Fruit fly (Drosophila melanogaster) whole organism, embryonic: ENCODE results near the gene CSN1b.
A peak's percentile ranks its signal among the peaks of the same experiment; 100 is the strongest.

Experiments
- Bteb2 ChIP-seq: fragments of 200-800 bp; sonication (Bioruptor generic); optimal IDR thresholded peaks from 2 replicates; lab custom pipeline; 2016; ENCODE audit warnings: missing biosample characterization, missing genetic modification characterization
- CG13287 ChIP-seq: fragments of 200-800 bp; sonication (Bioruptor generic); IDR thresholded peaks from 2 replicates; pipeline ENCODE4 v1.3.6; 2022; ENCODE audit warnings: missing biosample characterization, missing genetic modification characterization; ENCODE audit not compliant: partially characterized antibody
- CG13894 ChIP-seq: fragments of 200-800 bp; sonication (Bioruptor generic); optimal IDR thresholded peaks from 3 replicates; lab custom pipeline; 2018; ENCODE audit warnings: missing biosample characterization, mild to moderate bottlenecking, missing genetic modification characterization, moderate library complexity
- CG1602 ChIP-seq: fragments of 200-800 bp; sonication (Bioruptor generic); optimal IDR thresholded peaks from 3 replicates; lab custom pipeline; 2016; ENCODE audit warnings: missing biosample characterization, missing genetic modification characterization
- CG1603 ChIP-seq: fragments of 200-800 bp; sonication (Bioruptor generic); optimal IDR thresholded peaks from 2 replicates; lab custom pipeline; 2019; ENCODE audit warnings: missing biosample characterization, mild to moderate bottlenecking, missing genetic modification characterization, moderate library complexity
- CG17612 ChIP-seq: fragments of 200-800 bp; sonication (Bioruptor generic); IDR thresholded peaks from 2 replicates; pipeline ENCODE4 v1.3.6; 2022; ENCODE audit warnings: missing biosample characterization, missing genetic modification characterization
- CG33557 ChIP-seq: fragments of 200-800 bp; sonication (Bioruptor generic); optimal IDR thresholded peaks from 2 replicates; lab custom pipeline; 2019; ENCODE audit warnings: missing biosample characterization, mild to moderate bottlenecking, missing genetic modification characterization, moderate library complexity
- CG34224 ChIP-seq: fragments of 200-800 bp; sonication (Bioruptor generic); IDR thresholded peaks from 3 replicates; pipeline ENCODE4 v1.3.6; 2022; ENCODE audit warnings: missing biosample characterization, missing genetic modification characterization; ENCODE audit not compliant: partially characterized antibody
- CG4360 ChIP-seq: fragments of 200-800 bp; sonication (Bioruptor generic); IDR thresholded peaks from 2 replicates; pipeline ENCODE4 v1.3.6; 2022; ENCODE audit warnings: missing biosample characterization, missing genetic modification characterization
- CG7271 ChIP-seq: fragments of 200-800 bp; sonication (Bioruptor generic); optimal IDR thresholded peaks from 2 replicates; lab custom pipeline; 2018; ENCODE audit warnings: missing biosample characterization, mild to moderate bottlenecking, missing genetic modification characterization, moderate library complexity
- CG7963 ChIP-seq: fragments of 200-800 bp; sonication (Bioruptor generic); IDR thresholded peaks from 3 replicates; pipeline ENCODE4 v1.3.6; 2022; ENCODE audit warnings: missing biosample characterization, missing genetic modification characterization; ENCODE audit not compliant: partially characterized antibody
- CG8290 ChIP-seq, 3 experiments: fragments of 200-800 bp; sonication (Bioruptor generic); optimal IDR thresholded peaks; 2 replicates each; lab custom pipeline; 2016 to 2019; ENCODE audit warnings: missing biosample characterization in 3 of 3, missing genetic modification characterization in 3 of 3, mild to moderate bottlenecking in 2 of 3, moderate library complexity in 1 of 3
- CG8924 ChIP-seq: fragments of 200-800 bp; optimal IDR thresholded peaks from 3 replicates; lab custom pipeline; 2019; ENCODE audit warnings: missing biosample characterization, mild to moderate bottlenecking, missing genetic modification characterization, moderate library complexity
- CHES-1-like ChIP-seq: fragments of 200-800 bp; sonication (Bioruptor generic); optimal IDR thresholded peaks from 2 replicates; lab custom pipeline; 2016; ENCODE audit warnings: missing biosample characterization, missing genetic modification characterization
- Camta ChIP-seq: fragments of 200-800 bp; sonication (Bioruptor generic); optimal IDR thresholded peaks from 2 replicates; lab custom pipeline; 2016; ENCODE audit warnings: missing biosample characterization, missing genetic modification characterization
- Dad ChIP-seq: fragments of 200-800 bp; sonication (Bioruptor generic); optimal IDR thresholded peaks from 3 replicates; lab custom pipeline; 2016; ENCODE audit warnings: missing biosample characterization, missing genetic modification characterization
- Doc2 ChIP-seq: fragments of 200-800 bp; sonication (Bioruptor generic); IDR thresholded peaks from 2 replicates; pipeline ENCODE4 v1.3.6; 2022; ENCODE audit warnings: missing biosample characterization, missing genetic modification characterization
- Dp ChIP-seq: fragments of 200-800 bp; sonication (Bioruptor generic); optimal IDR thresholded peaks from 2 replicates; lab custom pipeline; 2018; ENCODE audit warnings: missing biosample characterization, mild to moderate bottlenecking, missing genetic modification characterization, moderate library complexity
- Ets65A ChIP-seq: fragments of 200-800 bp; sonication (Bioruptor generic); peaks from one replicate; lab custom pipeline; 2016; ENCODE audit warnings: missing biosample characterization, missing genetic modification characterization
- HLHmδ ChIP-seq: fragments of 200-800 bp; sonication (Bioruptor generic); optimal IDR thresholded peaks from 2 replicates; lab custom pipeline; 2018; ENCODE audit warnings: missing biosample characterization, mild to moderate bottlenecking, missing genetic modification characterization, moderate library complexity
- Hr51 ChIP-seq, 2 experiments: fragments of 200-800 bp; sonication (Bioruptor generic); optimal IDR thresholded peaks; 2 replicates in 1 of 2; 3 replicates in 1 of 2; lab custom pipeline; 2016 to 2018; ENCODE audit warnings: missing biosample characterization in 2 of 2, missing genetic modification characterization in 2 of 2, mild to moderate bottlenecking in 1 of 2, moderate library complexity in 1 of 2
- Lim3 ChIP-seq: fragments of 200-800 bp; sonication (Bioruptor generic); IDR thresholded peaks from 2 replicates; pipeline ENCODE4 v1.3.6; 2022; ENCODE audit warnings: missing biosample characterization, missing genetic modification characterization
- MBD-R2 ChIP-seq: fragments of 200-800 bp; sonication (Bioruptor generic); IDR thresholded peaks from 2 replicates; pipeline ENCODE4 v1.3.6; 2022; ENCODE audit warnings: missing biosample characterization, missing genetic modification characterization
- NFAT ChIP-seq: fragments of 200-800 bp; sonication (Bioruptor generic); IDR thresholded peaks from 2 replicates; pipeline ENCODE4 v1.3.6; 2022; ENCODE audit warnings: missing biosample characterization, missing genetic modification characterization
- Oli ChIP-seq: fragments of 200-800 bp; sonication (Bioruptor generic); optimal IDR thresholded peaks from 2 replicates; lab custom pipeline; 2018; ENCODE audit warnings: missing biosample characterization, mild to moderate bottlenecking, missing genetic modification characterization, moderate library complexity
- Opbp ChIP-seq: fragments of 200-800 bp; sonication (Bioruptor generic); IDR thresholded peaks from 3 replicates; pipeline ENCODE4 v1.3.6; 2022; ENCODE audit warnings: missing biosample characterization, missing genetic modification characterization; ENCODE audit not compliant: partially characterized antibody
- Poxn ChIP-seq: fragments of 200-800 bp; sonication (Bioruptor generic); IDR thresholded peaks from 2 replicates; pipeline ENCODE4 v1.3.6; 2022; ENCODE audit warnings: missing biosample characterization, missing genetic modification characterization
- Rx ChIP-seq: fragments of 200-800 bp; sonication (Bioruptor generic); IDR thresholded peaks from 2 replicates; pipeline ENCODE4 v1.3.6; 2022; ENCODE audit warnings: missing biosample characterization, missing genetic modification characterization
- Vsx1 ChIP-seq: fragments of 200-800 bp; sonication (Bioruptor generic); optimal IDR thresholded peaks from 2 replicates; lab custom pipeline; 2017; ENCODE audit warnings: missing biosample characterization, mild to moderate bottlenecking, missing genetic modification characterization, missing genetic modification reagents
- abd-A ChIP-seq: fragments of 200-800 bp; sonication (Bioruptor generic); optimal IDR thresholded peaks from 3 replicates; lab custom pipeline; 2019; ENCODE audit warnings: missing biosample characterization, mild to moderate bottlenecking, missing genetic modification characterization, moderate library complexity
- ato ChIP-seq: fragments of 200-800 bp; sonication (Bioruptor generic); IDR thresholded peaks from 2 replicates; pipeline ENCODE4 v1.3.6; 2022; ENCODE audit warnings: missing biosample characterization, missing genetic modification characterization; ENCODE audit not compliant: partially characterized antibody
- chinmo ChIP-seq: fragments of 200-800 bp; sonication (Bioruptor generic); IDR thresholded peaks from 4 replicates; pipeline ENCODE4 v1.3.6; 2022; ENCODE audit warnings: missing biosample characterization, missing genetic modification characterization; ENCODE audit not compliant: partially characterized antibody
- gfzf ChIP-seq: fragments of 200-800 bp; sonication (Bioruptor generic); optimal IDR thresholded peaks from 2 replicates; lab custom pipeline; 2016; ENCODE audit warnings: missing biosample characterization, mild to moderate bottlenecking, missing genetic modification characterization, moderate library complexity
- gsb-n ChIP-seq: fragments of 200-800 bp; sonication (Bioruptor generic); optimal IDR thresholded peaks from 3 replicates; lab custom pipeline; 2018; ENCODE audit warnings: missing biosample characterization, mild to moderate bottlenecking, missing genetic modification characterization
- hbn ChIP-seq: fragments of 200-800 bp; sonication (Bioruptor generic); IDR thresholded peaks from 2 replicates; pipeline ENCODE4 v1.3.6; 2022; ENCODE audit warnings: missing biosample characterization, missing genetic modification characterization; ENCODE audit not compliant: partially characterized antibody
- klu ChIP-seq: fragments of 200-800 bp; sonication (Bioruptor generic); IDR thresholded peaks from 2 replicates; pipeline ENCODE4 v1.3.6; 2022; ENCODE audit warnings: missing biosample characterization, missing genetic modification characterization
- otp ChIP-seq: fragments of 200-800 bp; sonication (Bioruptor generic); IDR thresholded peaks from 3 replicates; pipeline ENCODE4, ENCODE4 v1.3.6; 2022; ENCODE audit warnings: missing biosample characterization, missing genetic modification characterization
- row ChIP-seq: fragments of 200-800 bp; sonication (Bioruptor generic); IDR thresholded peaks from 3 replicates; pipeline ENCODE4 v1.3.6; 2022; ENCODE audit warnings: missing biosample characterization, missing genetic modification characterization
- schlank ChIP-seq: fragments of 200-800 bp; sonication (Bioruptor generic); optimal IDR thresholded peaks from 2 replicates; lab custom pipeline; 2018; ENCODE audit warnings: missing biosample characterization, mild to moderate bottlenecking, missing genetic modification characterization
- so ChIP-seq: fragments of 200-800 bp; sonication (Bioruptor generic); IDR thresholded peaks from 3 replicates; pipeline ENCODE4 v1.3.6; 2022; ENCODE audit warnings: missing biosample characterization, missing genetic modification characterization
- ttk ChIP-seq: fragments of 200-800 bp; sonication (Bioruptor generic); IDR thresholded peaks from 2 replicates; pipeline ENCODE4 v2.1.2; 2022; ENCODE audit warnings: missing biosample characterization, missing genetic modification characterization
- unc-4 ChIP-seq: fragments of 200-800 bp; sonication (Bioruptor generic); IDR thresholded peaks from 2 replicates; pipeline ENCODE4 v1.3.6; 2022; ENCODE audit warnings: missing biosample characterization, missing genetic modification characterization; ENCODE audit not compliant: partially characterized antibody
- vnd ChIP-seq: fragments of 200-800 bp; sonication (Bioruptor generic); IDR thresholded peaks from 3 replicates; pipeline ENCODE4 v1.3.6; 2022; ENCODE audit warnings: missing biosample characterization, missing genetic modification characterization; ENCODE audit not compliant: partially characterized antibody
- wek ChIP-seq: fragments of 200-800 bp; sonication (Bioruptor generic); optimal IDR thresholded peaks from 3 replicates; lab custom pipeline; 2018; ENCODE audit warnings: missing biosample characterization, mild to moderate bottlenecking, missing genetic modification characterization, moderate library complexity
- zen ChIP-seq: fragments of 200-800 bp; sonication (Bioruptor generic); optimal IDR thresholded peaks from 3 replicates; lab custom pipeline; 2018; ENCODE audit warnings: missing biosample characterization, mild to moderate bottlenecking, missing genetic modification characterization, moderate library complexity

Gene CSN1b

dm6 chr3L:18867521-18867920 lies 37.2 kb downstream of the CSN1b start, which contains the start of gene Dysb (continued):
- TF ChIP-seq Camta (GFP tag; lab: Kevin White, UChicago): peak; percentile 66
- peak; percentile 48; the same call in 1 of the 2 replicates for TF ChIP-seq Poxn (GFP tag; lab: Robert Waterston, UW)
- peak; percentile 53 for TF ChIP-seq CHES-1-like (GFP tag; lab: Kevin White, UChicago)
- TF ChIP-seq klu (GFP tag; lab: Robert Waterston, UW): peak; percentile 66
- TF ChIP-seq CG1602 (GFP tag; lab: Kevin White, UChicago): peak; percentile 78
- no peak for TF ChIP-seq Lim3 (GFP tag; lab: Robert Waterston, UW)
- peak; percentile 63 for TF ChIP-seq CG13287 (GFP tag; lab: Robert Waterston, UW)
- TF ChIP-seq so (GFP tag; lab: Robert Waterston, UW): peak; percentile 89
- peak; percentile 47 for TF ChIP-seq CG7271 (tag; lab: Kevin White, UChicago)
- peak; percentile 33 for TF ChIP-seq CG8290 (GFP tag; optimal IDR thresholded peaks at IDR 0.05; lab: Kevin White, UChicago)
- peak in 1 of 2 experiments; percentile 85 for TF ChIP-seq CG8290 (tag; optimal IDR thresholded peaks at IDR 0.05; lab: Kevin White, UChicago)
- no peak; the same call in 1 of the 2 replicates for TF ChIP-seq ttk (GFP tag; lab: Robert Waterston, UW)
- TF ChIP-seq Rx: peak; percentile 63
- peak; percentile 54; the same call in 1 of the 2 replicates for TF ChIP-seq CG17612 (GFP tag; lab: Robert Waterston, UW)
- peak; percentile 61 for TF ChIP-seq HLHmδ
- peak; percentile 92 for TF ChIP-seq otp (GFP tag; lab: Robert Waterston, UW)
- no peak for TF ChIP-seq Dad (GFP tag; lab: Kevin White, UChicago)
- TF ChIP-seq Oli: peak; percentile 80
- TF ChIP-seq Dp: peak; percentile 12
- peak; percentile 56 for TF ChIP-seq Bteb2 (GFP tag; lab: Kevin White, UChicago)
- TF ChIP-seq Doc2 (GFP tag; lab: Robert Waterston, UW): no peak
- TF ChIP-seq schlank (tag; lab: Kevin White, UChicago): peak; percentile 70
- TF ChIP-seq CG13894 (tag; lab: Kevin White, UChicago): peak; percentile 85
- TF ChIP-seq CG4360 (GFP tag; lab: Robert Waterston, UW): no peak; the same call in 1 of the 2 replicates
- TF ChIP-seq NFAT (GFP tag; lab: Robert Waterston, UW): peak; percentile 96
- peak; percentile 32 for TF ChIP-seq abd-A (tag; lab: Kevin White, UChicago)
- TF ChIP-seq CG8924 (tag; lab: Kevin White, UChicago): peak; percentile 91
- peak; percentile 32 for TF ChIP-seq wek (GFP tag; lab: Kevin White, UChicago)
- TF ChIP-seq, all 482 proteins: peak for 381

DNA sequence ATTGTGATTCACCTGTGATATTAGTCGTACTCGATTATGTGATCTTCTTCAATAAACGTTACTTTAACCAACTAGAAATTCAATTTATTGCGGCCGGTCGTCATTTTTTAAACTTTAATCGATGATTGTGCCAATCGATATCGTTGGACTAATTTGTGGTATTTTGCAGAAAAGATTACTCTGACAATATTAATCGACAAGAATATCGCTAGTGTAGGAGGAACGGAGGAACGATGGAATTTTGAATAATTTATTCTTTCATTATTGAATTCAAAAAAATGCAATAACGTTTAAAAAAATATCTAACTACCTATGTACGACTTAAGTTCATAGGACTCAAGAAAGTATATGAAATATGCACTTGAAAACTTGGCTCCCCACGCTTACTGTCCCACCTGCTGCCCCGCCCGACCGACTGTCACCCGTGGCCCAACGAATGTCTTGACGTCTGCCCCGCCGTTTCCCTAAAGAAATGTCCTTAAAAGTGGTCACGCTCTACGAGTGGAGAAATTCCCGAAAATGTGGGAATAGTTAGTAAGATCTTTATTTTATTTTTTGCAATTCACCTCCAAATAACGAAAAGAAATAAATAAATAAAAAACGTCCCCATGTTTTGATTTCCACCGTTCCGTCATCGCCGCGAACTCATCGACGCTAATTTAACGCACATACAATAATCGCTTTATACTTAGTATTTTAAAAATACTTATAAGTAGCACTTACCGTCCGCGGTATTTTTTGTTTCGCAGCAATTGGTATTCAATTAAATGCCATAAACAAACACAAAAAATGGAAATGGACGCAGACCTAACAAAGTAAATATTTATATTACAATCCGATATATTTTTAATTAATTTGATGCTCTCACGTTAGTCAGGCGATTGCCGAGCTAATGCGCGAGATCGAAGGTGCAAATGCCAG lies 39.0 kb downstream of the CSN1b start, which contains the start of gene CG14074:
Gene CG14074 (plus strand): TSS at position 779 of the 921 bp plus-strand sequence.
- TF ChIP-seq CG7271 (tag; lab: Kevin White, UChicago) (peak; percentile 4), CG7963 (GFP tag; lab: Robert Waterston, UW) (peak; percentile 68), Hr51 (GFP tag; optimal IDR thresholded peaks at IDR 0.05; lab: Kevin White, UChicago) (no peak), Vsx1 (GFP tag; lab: Kevin White, UChicago) (peak; percentile 2), CG33557 (GFP tag; lab: Kevin White, UChicago) (no peak), MBD-R2 (GFP tag; lab: Robert Waterston, UW) (peak; percentile 56), Opbp (peak; percentile 78; the same call in 2 of the 3 replicates), unc-4 (GFP tag; lab: Robert Waterston, UW) (peak; percentile 64), row (peak; percentile 45; the same call in 2 of the 3 replicates), CG1603 (tag; lab: Kevin White, UChicago) (peak; percentile 63), CG34224 (GFP tag; lab: Robert Waterston, UW) (peak; percentile 59), vnd (GFP tag; lab: Robert Waterston, UW) (peak; percentile 42; the same call in 1 of the 3 replicates), gsb-n (no peak), Ets65A (GFP tag; lab: Kevin White, UChicago) (peak; percentile 43), Dp (peak; percentile 74), hbn (GFP tag; lab: Robert Waterston, UW) (peak; percentile 39; the same call in 1 of the 2 replicates), gfzf (GFP tag; lab: Kevin White, UChicago) (peak; percentile 62), zen (peak; percentile 5), ato (peak; percentile 69; the same call in 1 of the 2 replicates), chinmo (GFP tag; lab: Robert Waterston, UW) (peak; percentile 61; the same call in 2 of the 4 replicates)
